Worm (Caenorhabditis elegans): ENCODE measurements around the gene C54C6.5.

DNA sequence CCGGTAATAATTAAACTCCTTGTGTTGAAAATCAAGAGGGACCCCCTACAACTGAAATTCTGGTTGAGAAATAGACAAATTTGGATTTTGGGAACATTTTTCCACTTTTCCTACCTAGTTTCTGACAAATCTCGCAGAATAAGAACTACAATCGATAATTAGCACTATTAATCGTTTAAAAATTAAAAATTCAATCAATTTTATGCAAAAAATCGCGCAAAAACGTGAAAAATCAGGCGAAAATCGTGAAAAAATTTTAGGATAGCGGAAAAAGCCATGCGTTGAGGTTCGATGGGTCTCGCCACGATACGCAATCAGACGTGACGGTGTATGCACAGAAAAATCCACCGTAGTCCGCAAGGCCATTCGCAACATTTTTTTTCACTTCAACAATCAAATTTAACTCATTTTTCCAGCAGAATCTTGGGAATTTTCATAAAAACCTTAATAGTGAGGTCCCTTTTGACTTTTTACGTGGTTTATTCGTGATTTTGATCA, 44.5 kb downstream of the C54C6.5 start, which contains the start of gene lias-1:
- no peak for TF ChIP-seq ceh-83 (GFP tag; optimal IDR thresholded peaks at IDR 0.05)
- peak; percentile 96 for TF ChIP-seq lsy-2 (tag; optimal IDR thresholded peaks at IDR 0.05)
- peak; percentile 58 for TF ChIP-seq tbx-8 (GFP tag; optimal IDR thresholded peaks at IDR 0.05)
- TF ChIP-seq nhr-76 (tag; optimal IDR thresholded peaks at IDR 0.05): no peak
- TF ChIP-seq snpc-4 (tag; optimal IDR thresholded peaks at IDR 0.05): no peak

Measured in whole organism, mixed stage, embryonic.